Worm (Caenorhabditis elegans) whole organism, L1 larva: ENCODE results near the gene gpa-7.

Experiments used
- C16A3.4 ChIP-seq: fragments of 150-350 bp; optimal IDR thresholded peaks from 2 replicates; lab custom pipeline; 2014; ENCODE audit warnings: missing biosample characterization, missing genetic modification characterization
- F16B12.6 ChIP-seq: fragments of 150-350 bp; optimal IDR thresholded peaks from 2 replicates; lab custom pipeline; 2014; ENCODE audit warnings: missing biosample characterization, missing genetic modification characterization
- Y116A8C.19 ChIP-seq: sonication (generic microtip); optimal IDR thresholded peaks from 2 replicates; lab custom pipeline; 2016; ENCODE audit warnings: missing compliant biosample characterization, missing genetic modification characterization, borderline replicate concordance
- aha-1 ChIP-seq: fragments of 150-350 bp; optimal IDR thresholded peaks from 2 replicates; lab custom pipeline; 2014; ENCODE audit warnings: missing biosample characterization, missing genetic modification characterization
- blmp-1 ChIP-seq: fragments of 150-350 bp; optimal IDR thresholded peaks from 2 replicates; lab custom pipeline; 2014; ENCODE audit warnings: missing biosample characterization, missing genetic modification characterization
- ceh-8 ChIP-seq: fragments of 200-800 bp; sonication (Bioruptor generic); optimal IDR thresholded peaks from 2 replicates; lab custom pipeline; 2018; ENCODE audit warnings: mild to moderate bottlenecking, missing genetic modification characterization, moderate library complexity, missing compliant biosample characterization
- ceh-82 ChIP-seq, 3 experiments: fragments of 150-350 bp in 1 of 3; sonication (generic microtip) in 2 of 3; optimal IDR thresholded peaks; 2 replicates each; lab custom pipeline; 2014 to 2017; ENCODE audit warnings: missing biosample characterization in 3 of 3, missing genetic modification characterization in 3 of 3
- ceh-88 ChIP-seq: fragments of 200-800 bp; sonication (Bioruptor generic); IDR thresholded peaks from 2 replicates; pipeline ENCODE4 v1.3.6; 2022; ENCODE audit warnings: missing genetic modification characterization, missing compliant biosample characterization
- dpl-1 ChIP-seq, 3 experiments: fragments of 150-350 bp in 2 of 3; sonication (generic microtip) in 1 of 3; optimal IDR thresholded peaks; 2 replicates each; lab custom pipeline; 2014 to 2017; ENCODE audit warnings: missing biosample characterization in 3 of 3, missing genetic modification characterization in 3 of 3, missing genetic modification reagents in 3 of 3
- efl-1 ChIP-seq, 4 experiments: fragments of 150-350 bp; optimal IDR thresholded peaks in 3 of 4; peaks in 1 of 4; 1 replicate in 1 of 4; 2 replicates in 3 of 4; lab custom pipeline; 2014; ENCODE audit warnings: missing biosample characterization in 2 of 4, missing genetic modification characterization in 2 of 4, missing genetic modification reagents in 2 of 4
- efl-3 ChIP-seq: fragments of 200-800 bp; sonication (Bioruptor generic); optimal IDR thresholded peaks from 2 replicates; lab custom pipeline; 2018; ENCODE audit warnings: mild to moderate bottlenecking, missing genetic modification characterization, missing compliant biosample characterization
- elt-2 ChIP-seq: sonication (generic microtip); optimal IDR thresholded peaks from 2 replicates; lab custom pipeline; 2016; ENCODE audit warnings: missing genetic modification characterization, mild to moderate bottlenecking, inconsistent platforms, missing compliant biosample characterization, missing genetic modification reagents
- elt-3 ChIP-seq, 6 experiments: fragments of 150-350 bp in 1 of 6; sonication (generic microtip); optimal IDR thresholded peaks; 2 replicates each; lab custom pipeline; 2017 to 2018; ENCODE audit warnings: missing biosample characterization in 6 of 6, missing genetic modification characterization in 6 of 6, inconsistent platforms in 1 of 6
- ets-5 ChIP-seq: fragments of 200-800 bp; sonication (Bioruptor generic); IDR thresholded peaks from 2 replicates; pipeline ENCODE4 v1.3.6; 2022; ENCODE audit warnings: missing genetic modification characterization, missing compliant biosample characterization
- fkh-4 ChIP-seq: sonication (generic microtip); optimal IDR thresholded peaks from 2 replicates; lab custom pipeline; 2016; ENCODE audit warnings: missing compliant biosample characterization, missing genetic modification characterization, borderline replicate concordance
- hlh-17 ChIP-seq: fragments of 200-800 bp; sonication (Bioruptor generic); optimal IDR thresholded peaks from 2 replicates; lab custom pipeline; 2018; ENCODE audit warnings: missing genetic modification characterization, mild to moderate bottlenecking, missing compliant biosample characterization, moderate library complexity, borderline replicate concordance
- isw-1 ChIP-seq: fragments of 200-800 bp; sonication (Bioruptor generic); IDR thresholded peaks from 2 replicates; pipeline ENCODE4 v1.3.6; 2022; ENCODE audit warnings: missing genetic modification characterization, missing compliant biosample characterization
- jun-1 ChIP-seq: fragments of 150-350 bp; optimal IDR thresholded peaks from 2 replicates; lab custom pipeline; 2014; ENCODE audit warnings: missing biosample characterization, missing genetic modification reagents, missing genetic modification characterization
- lin-35 ChIP-seq, 2 experiments: fragments of 150-350 bp; optimal IDR thresholded peaks; 2 replicates each; lab custom pipeline; 2014; ENCODE audit warnings: missing biosample characterization in 2 of 2, missing genetic modification characterization in 2 of 2, missing genetic modification reagents in 2 of 2
- lir-3 ChIP-seq: sonication (generic microtip); optimal IDR thresholded peaks from 2 replicates; lab custom pipeline; 2016; ENCODE audit warnings: mild to moderate bottlenecking, missing genetic modification characterization, moderate library complexity, missing compliant biosample characterization; ENCODE audit not compliant: poor library complexity
- lsy-2 ChIP-seq, 2 experiments: fragments of 150-350 bp; optimal IDR thresholded peaks; 2 replicates each; lab custom pipeline; 2014; ENCODE audit warnings: missing biosample characterization in 2 of 2, missing genetic modification characterization in 2 of 2
- mef-2 ChIP-seq: fragments of 150-350 bp; optimal IDR thresholded peaks from 2 replicates; lab custom pipeline; 2014; ENCODE audit warnings: missing biosample characterization, missing genetic modification characterization
- mep-1 ChIP-seq: fragments of 150-350 bp; optimal IDR thresholded peaks from 2 replicates; lab custom pipeline; 2014; ENCODE audit warnings: missing biosample characterization, missing genetic modification characterization
- nhr-47 ChIP-seq: sonication (generic microtip); optimal IDR thresholded peaks from 2 replicates; lab custom pipeline; 2016; ENCODE audit warnings: mild to moderate bottlenecking, missing genetic modification characterization, moderate library complexity, missing compliant biosample characterization
- nhr-71 ChIP-seq: sonication (generic microtip); optimal IDR thresholded peaks from 2 replicates; lab custom pipeline; 2016; ENCODE audit warnings: mild to moderate bottlenecking, missing genetic modification characterization, moderate library complexity, missing compliant biosample characterization
- nhr-84 ChIP-seq: sonication (generic microtip); optimal IDR thresholded peaks from 2 replicates; lab custom pipeline; 2017; ENCODE audit warnings: missing biosample characterization, missing genetic modification characterization
- nhr-85 ChIP-seq: sonication (generic microtip); peaks from one replicate; lab custom pipeline; 2016; ENCODE audit warnings: missing genetic modification characterization, inconsistent platforms, missing compliant biosample characterization
- nhr-90 ChIP-seq: sonication (generic microtip); optimal IDR thresholded peaks from 2 replicates; lab custom pipeline; 2016; ENCODE audit warnings: mild to moderate bottlenecking, missing genetic modification characterization, missing compliant biosample characterization; ENCODE audit not compliant: poor library complexity
- pax-3 ChIP-seq: fragments of 200-800 bp; sonication (Bioruptor generic); optimal IDR thresholded peaks from 2 replicates; lab custom pipeline; 2018; ENCODE audit warnings: mild to moderate bottlenecking, missing genetic modification characterization, moderate library complexity, missing compliant biosample characterization
- snu-23 ChIP-seq: sonication (generic microtip); optimal IDR thresholded peaks from 2 replicates; lab custom pipeline; 2016; ENCODE audit warnings: missing genetic modification characterization, missing compliant biosample characterization
- sox-4 ChIP-seq: sonication (generic microtip); optimal IDR thresholded peaks from 2 replicates; lab custom pipeline; 2016; ENCODE audit warnings: missing genetic modification characterization, missing compliant biosample characterization
- swsn-7 ChIP-seq: sonication (generic microtip); optimal IDR thresholded peaks from 2 replicates; lab custom pipeline; 2016; ENCODE audit warnings: missing genetic modification characterization, missing compliant biosample characterization
- tlp-1 ChIP-seq: fragments of 150-350 bp; optimal IDR thresholded peaks from 2 replicates; lab custom pipeline; 2014; ENCODE audit warnings: missing biosample characterization, missing genetic modification characterization
- unc-130 ChIP-seq: fragments of 150-350 bp; optimal IDR thresholded peaks from 2 replicates; lab custom pipeline; 2017; ENCODE audit warnings: missing biosample characterization, missing genetic modification characterization, inconsistent platforms
- unc-86 ChIP-seq: sonication (generic microtip); optimal IDR thresholded peaks from 2 replicates; lab custom pipeline; 2016; ENCODE audit warnings: missing genetic modification characterization, missing compliant biosample characterization
- xbp-1 ChIP-seq: sonication (generic microtip); optimal IDR thresholded peaks from 2 replicates; lab custom pipeline; 2016; ENCODE audit warnings: missing genetic modification characterization, missing compliant biosample characterization
- zip-4 ChIP-seq: fragments of 200-800 bp; sonication (Bioruptor generic); optimal IDR thresholded peaks from 2 replicates; lab custom pipeline; 2018; ENCODE audit warnings: mild to moderate bottlenecking, missing genetic modification characterization, moderate library complexity, missing compliant biosample characterization

gpa-7 gene

DNA sequence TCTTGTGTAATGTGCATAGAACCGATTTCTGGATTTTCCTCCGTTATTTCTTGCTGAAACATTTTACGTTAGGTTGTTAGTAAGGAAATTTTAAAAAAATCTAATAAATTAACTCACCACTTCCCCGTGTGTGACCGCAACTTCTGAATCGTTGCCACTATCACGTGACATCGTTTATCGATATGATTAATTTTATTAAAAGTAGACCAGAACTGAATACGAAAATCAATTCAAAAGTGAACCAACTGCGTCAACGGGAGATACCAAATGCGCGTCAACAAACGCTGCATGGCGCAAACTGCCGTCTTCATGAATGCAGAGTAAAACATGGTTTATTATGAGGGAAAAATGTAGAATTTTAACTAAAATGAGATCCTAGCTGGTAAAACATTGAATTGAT lies 37.8 kb upstream of the gpa-7 start, which contains the start of gene sir-2.1 (continued):
- TF ChIP-seq tlp-1 (tag; lab: Kevin White, UChicago) = no peak
- TF ChIP-seq mef-2 (tag; lab: Kevin White, UChicago) = no peak
- peak; percentile 51 for TF ChIP-seq blmp-1
- TF ChIP-seq lir-3 (tag; lab: Kevin White, UChicago) = no peak
- peak; percentile 64 for TF ChIP-seq swsn-7 (tag; lab: Kevin White, UChicago)
- TF ChIP-seq F16B12.6 (tag; lab: Kevin White, UChicago) = no peak
- no peak for TF ChIP-seq sox-4 (tag; lab: Kevin White, UChicago)
- TF ChIP-seq C16A3.4 (tag; lab: Kevin White, UChicago) = peak; percentile 52
- peak; percentile 58 for TF ChIP-seq unc-86 (tag; lab: Kevin White, UChicago)
- no peak for TF ChIP-seq efl-3 (GFP tag; lab: Kevin White, UChicago)
- TF ChIP-seq isw-1 (GFP tag; lab: Robert Waterston, UW) = peak; percentile 30; the same call in 1 of the 2 replicates
- peak; percentile 75 for TF ChIP-seq nhr-71 (tag; lab: Kevin White, UChicago)
- TF ChIP-seq aha-1 (tag; lab: Kevin White, UChicago) = no peak
- peak; percentile 10 for TF ChIP-seq jun-1 (tag; lab: Kevin White, UChicago)
- TF ChIP-seq fkh-4 (tag; lab: Kevin White, UChicago) = no peak
- no peak for TF ChIP-seq nhr-85 (tag; lab: Kevin White, UChicago)
- no peak for TF ChIP-seq elt-3 (tag; optimal IDR thresholded peaks at IDR 0.05; lab: Kevin White, UChicago)
- TF ChIP-seq hlh-17 = no peak
- TF ChIP-seq unc-130 = peak; percentile 7

DNA sequence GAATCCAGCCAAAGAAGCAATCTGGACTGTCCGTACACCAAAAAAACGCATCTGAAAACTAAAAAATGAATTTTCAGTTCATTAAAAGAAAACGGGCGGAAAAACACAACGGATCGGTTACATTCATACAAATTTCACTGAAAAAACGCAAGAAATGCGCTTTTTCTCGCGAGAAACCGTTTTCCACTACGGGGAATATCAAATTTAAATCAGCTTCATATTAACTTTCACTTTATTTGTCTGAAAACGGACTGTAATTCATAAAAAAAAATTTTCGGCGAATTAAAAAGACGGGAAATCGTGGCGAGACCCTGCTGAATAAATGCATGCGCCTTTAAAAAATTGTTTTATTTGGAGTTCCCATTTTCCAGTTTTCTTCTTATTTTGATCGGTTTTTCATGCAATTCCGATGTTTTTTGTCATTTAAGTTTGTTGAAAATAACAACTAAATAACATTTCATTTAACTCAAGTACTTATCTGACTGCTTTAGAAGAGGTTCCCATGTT lies 36.0 kb upstream of the gpa-7 start, which contains the start of gene pges-2:
Gene pges-2 (minus strand): TSS at position 51 of the 507 bp plus-strand sequence.
- TF ChIP-seq efl-1 (optimal IDR thresholded peaks at IDR 0.05; lab: Kevin White, UChicago) (peak; percentile 40 to 43), efl-1 (GFP tag; optimal IDR thresholded peaks at IDR 0.05 in 1 of 2; lab: Kevin White, UChicago) (peak; percentile 39 to 90), nhr-71 (tag; lab: Kevin White, UChicago) (peak; percentile 44), hlh-17 (no peak), xbp-1 (peak; percentile 38), ceh-82 (tag; optimal IDR thresholded peaks at IDR 0.05; lab: Kevin White, UChicago) (peak in 1 of 3 experiments; percentile 21), ceh-8 (GFP tag; lab: Kevin White, UChicago) (no peak), unc-86 (tag; lab: Kevin White, UChicago) (no peak), Y116A8C.19 (tag; lab: Kevin White, UChicago) (no peak), lin-35 (GFP tag; optimal IDR thresholded peaks at IDR 0.05; lab: Kevin White, UChicago) (peak; percentile 19 to 44), blmp-1 (peak; percentile 40), mep-1 (tag; lab: Kevin White, UChicago) (peak; percentile 62), ets-5 (GFP tag; lab: Robert Waterston, UW) (no peak), ceh-88 (no peak), elt-2 (tag; lab: Kevin White, UChicago) (no peak), lsy-2 (tag; optimal IDR thresholded peaks at IDR 0.05; lab: Kevin White, UChicago) (peak; percentile 52 to 66), nhr-47 (tag; lab: Kevin White, UChicago) (peak; percentile 23), swsn-7 (tag; lab: Kevin White, UChicago) (peak; percentile 19), zip-4 (GFP tag; lab: Kevin White, UChicago) (no peak), snu-23 (GFP tag; lab: Kevin White, UChicago) (peak; percentile 53), dpl-1 (GFP tag; optimal IDR thresholded peaks at IDR 0.05; lab: Kevin White, UChicago) (peak in 2 of 3 experiments; percentile 41 to 43)

DNA sequence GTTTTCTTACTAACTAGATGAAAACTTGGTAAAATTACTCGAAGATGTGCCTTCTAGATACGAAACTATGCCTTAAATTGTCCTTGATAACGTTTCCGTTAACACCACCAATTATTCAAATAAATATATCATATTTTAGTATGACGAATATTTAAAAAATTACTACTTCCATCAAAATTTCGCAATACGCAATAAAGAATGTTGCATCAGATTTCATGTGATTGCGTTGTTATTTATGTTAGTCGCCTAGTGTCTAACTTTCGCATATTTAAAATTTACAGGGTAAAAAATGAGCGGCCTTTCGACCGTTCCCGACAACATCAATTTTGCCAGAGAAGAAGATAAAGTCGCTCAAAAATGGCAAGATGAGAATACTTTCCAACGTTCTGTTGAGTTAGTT lies 35.5 kb upstream of the gpa-7 start, which contains the start of gene iars-1:
Gene iars-1 (plus strand): TSS at position 276 of the 400 bp plus-strand sequence.
- no peak for TF ChIP-seq ceh-8 (GFP tag; lab: Kevin White, UChicago)
- TF ChIP-seq dpl-1 (GFP tag; optimal IDR thresholded peaks at IDR 0.05; lab: Kevin White, UChicago) = no peak
- TF ChIP-seq nhr-84 (tag; lab: Kevin White, UChicago) = no peak
- TF ChIP-seq pax-3 (tag; lab: Kevin White, UChicago) = no peak
- TF ChIP-seq nhr-90 = no peak
